Fruit fly (Drosophila melanogaster) whole organism, wandering third instar larva: ENCODE data around the gene caz.

Experiments
- Abd-B ChIP-seq: fragments of >200 bp; optimal IDR thresholded peaks from 2 replicates; lab custom pipeline; 2017; ENCODE audit warnings: missing biosample characterization, missing genetic modification characterization
- Dif ChIP-seq: fragments of 200-275, 200-300 bp; sonication (Bioruptor generic); optimal IDR thresholded peaks from 2 replicates; lab custom pipeline; 2018; ENCODE audit warnings: missing biosample characterization, missing genetic modification characterization; ENCODE audit not compliant: partially characterized antibody
- Mio ChIP-seq: sonication (Bioruptor generic); optimal IDR thresholded peaks from 2 replicates; lab custom pipeline; 2016; ENCODE audit warnings: missing biosample characterization, missing genetic modification characterization
- Myc ChIP-seq: fragments of >200 bp; optimal IDR thresholded peaks from 2 replicates; lab custom pipeline; 2017
- OdsH ChIP-seq: fragments of 200-800 bp; sonication (Bioruptor generic); optimal IDR thresholded peaks from 2 replicates; lab custom pipeline; 2016; ENCODE audit warnings: missing biosample characterization, mild to moderate bottlenecking, missing genetic modification characterization
- br ChIP-seq: fragments of 200-800 bp; sonication (Bioruptor generic); optimal IDR thresholded peaks from 2 replicates; lab custom pipeline; 2016; ENCODE audit warnings: missing biosample characterization, missing genetic modification characterization
- dsf ChIP-seq: sonication (Bioruptor generic); optimal IDR thresholded peaks from 2 replicates; lab custom pipeline; 2016; ENCODE audit warnings: missing biosample characterization, missing genetic modification characterization, borderline replicate concordance
- ey ChIP-seq: fragments of 200-800 bp; sonication (Bioruptor generic); optimal IDR thresholded peaks from 2 replicates; lab custom pipeline; 2016; ENCODE audit warnings: missing biosample characterization, missing genetic modification characterization
- pan ChIP-seq: fragments of >200 bp; optimal IDR thresholded peaks from 2 replicates; lab custom pipeline; 2017
- psq ChIP-seq: fragments of 200-800 bp; sonication (Bioruptor generic); optimal IDR thresholded peaks from 3 replicates; lab custom pipeline; 2017; ENCODE audit warnings: missing biosample characterization, mild to moderate bottlenecking, missing genetic modification characterization, moderate library complexity
- rgr ChIP-seq: fragments of 200-800 bp; sonication (Bioruptor generic); optimal IDR thresholded peaks from 3 replicates; lab custom pipeline; 2016; ENCODE audit warnings: missing biosample characterization, mild to moderate bottlenecking, missing genetic modification characterization
- usp ChIP-seq: fragments of >200 bp; optimal IDR thresholded peaks from 2 replicates; lab custom pipeline; 2017; ENCODE audit warnings: missing biosample characterization, missing genetic modification characterization

dm6 chrX:16335107-16335642 lies 46.6 kb downstream of the caz start:
- no peak for TF ChIP-seq Abd-B (GFP tag; lab: Kevin White, UChicago)
- peak; percentile 72 for TF ChIP-seq ey (GFP tag; lab: Kevin White, UChicago)
- TF ChIP-seq psq: peak; percentile 61
- peak; percentile 82 for TF ChIP-seq rgr (GFP tag; lab: Kevin White, UChicago)
- no peak for TF ChIP-seq Mio (GFP tag; lab: Kevin White, UChicago)
- peak; percentile 72 for TF ChIP-seq br
- TF ChIP-seq OdsH (GFP tag; lab: Kevin White, UChicago): peak; percentile 68
- TF ChIP-seq Myc (lab: Kevin White, UChicago): no peak
- no peak for TF ChIP-seq Dif (GFP tag; lab: Kevin White, UChicago)
- TF ChIP-seq dsf (GFP tag; lab: Kevin White, UChicago): no peak
- TF ChIP-seq pan: no peak
- no peak for TF ChIP-seq usp
